Fruit fly (Drosophila melanogaster) whole organism, adult: ENCODE measurements around the gene Rtnl2.

ENCODE experiments used
- CG5204 ChIP-seq: fragments of 200-800 bp; sonication (Bioruptor generic); optimal IDR thresholded peaks from 2 replicates; lab custom pipeline; 2016; ENCODE audit warnings: missing biosample characterization, missing genetic modification characterization
- CG7045 ChIP-seq: fragments of 200-800 bp; sonication (Bioruptor generic); optimal IDR thresholded peaks from 2 replicates; lab custom pipeline; 2017; ENCODE audit warnings: missing biosample characterization, mild to moderate bottlenecking, missing genetic modification characterization
- CG7101 ChIP-seq: fragments of 200-800 bp; sonication (Bioruptor generic); optimal IDR thresholded peaks from 2 replicates; lab custom pipeline; 2018; ENCODE audit warnings: missing biosample characterization, mild to moderate bottlenecking, missing genetic modification characterization, moderate library complexity
- Crg-1 ChIP-seq: fragments of 200-800 bp; sonication (Bioruptor generic); optimal IDR thresholded peaks from 2 replicates; lab custom pipeline; 2016; ENCODE audit warnings: missing biosample characterization, missing genetic modification characterization
- cnc ChIP-seq, 2 experiments: fragments of >200 bp; optimal IDR thresholded peaks; 2 replicates each; lab custom pipeline; 2017

DNA sequence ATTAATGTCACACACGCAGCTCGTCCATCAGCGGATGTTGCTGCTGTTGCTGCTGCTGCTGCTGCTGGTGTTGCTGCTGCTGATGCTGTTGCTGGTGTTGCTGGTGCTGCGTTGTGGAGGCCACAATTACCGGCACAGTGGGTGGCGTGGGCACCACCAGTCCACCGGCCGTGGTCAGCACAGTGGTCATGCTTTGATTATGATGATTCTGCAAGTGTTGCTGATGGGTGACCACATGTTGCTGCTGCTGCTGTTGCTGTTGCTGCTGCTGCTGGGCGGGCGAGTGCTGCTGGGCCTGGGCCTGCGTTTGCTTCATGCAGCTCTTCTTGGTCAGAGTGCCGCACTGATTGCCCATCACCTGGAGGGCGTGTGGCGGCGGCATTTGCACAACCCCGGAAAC, 42.2 kb upstream of the Rtnl2 start:
- no peak for TF ChIP-seq CG5204 (GFP tag; lab: Kevin White, UChicago)
- TF ChIP-seq cnc (optimal IDR thresholded peaks at IDR 0.05; lab: Kevin White, UChicago), result no peak
- TF ChIP-seq CG7045 (GFP tag; lab: Kevin White, UChicago), result no peak
- no peak for TF ChIP-seq CG7101 (tag; lab: Kevin White, UChicago)
- no peak for TF ChIP-seq Crg-1 (GFP tag; lab: Kevin White, UChicago)
